Worm (Caenorhabditis elegans) whole organism, L2 larva: Measurements from ENCODE around the gene C10B5.1.

Experiments used
- C34F6.9 ChIP-seq: fragments of 150-350 bp; optimal IDR thresholded peaks from 2 replicates; lab custom pipeline; 2014; ENCODE audit warnings: missing biosample characterization, missing genetic modification characterization
- F13H6.1 ChIP-seq: sonication (generic microtip); optimal IDR thresholded peaks from 2 replicates; lab custom pipeline; 2016; ENCODE audit warnings: missing genetic modification characterization, missing compliant biosample characterization
- ZK546.5 ChIP-seq: sonication (generic microtip); optimal IDR thresholded peaks from 2 replicates; lab custom pipeline; 2017; ENCODE audit warnings: missing biosample characterization, missing genetic modification characterization
- alr-1 ChIP-seq: fragments of 150-350 bp; optimal IDR thresholded peaks from 2 replicates; lab custom pipeline; 2014; ENCODE audit warnings: missing biosample characterization, missing genetic modification characterization
- aly-2 ChIP-seq: fragments of 150-350 bp; optimal IDR thresholded peaks from 2 replicates; lab custom pipeline; 2014; ENCODE audit warnings: missing biosample characterization, missing genetic modification characterization
- ama-1 ChIP-seq: fragments of 150-350 bp; optimal IDR thresholded peaks from 2 replicates; lab custom pipeline; 2018; ENCODE audit warnings: inconsistent platforms
- blmp-1 ChIP-seq: sonication (generic microtip); optimal IDR thresholded peaks from 2 replicates; lab custom pipeline; 2017; ENCODE audit warnings: missing genetic modification characterization, mild to moderate bottlenecking, missing compliant biosample characterization, antibody characterized with exemption, moderate library complexity; ENCODE audit not compliant: insufficient read depth
- ceh-16 ChIP-seq: fragments of 150-350 bp; optimal IDR thresholded peaks from 2 replicates; lab custom pipeline; 2014; ENCODE audit warnings: missing biosample characterization, missing genetic modification characterization
- ceh-82 ChIP-seq: fragments of 150-350 bp; optimal IDR thresholded peaks from 2 replicates; lab custom pipeline; 2014; ENCODE audit warnings: missing biosample characterization, missing genetic modification characterization
- crh-2 ChIP-seq: sonication (generic microtip); optimal IDR thresholded peaks from 2 replicates; lab custom pipeline; 2017; ENCODE audit warnings: missing biosample characterization, missing genetic modification characterization
- dmd-4 ChIP-seq: sonication (generic microtip); optimal IDR thresholded peaks from 2 replicates; lab custom pipeline; 2017; ENCODE audit warnings: missing biosample characterization, missing genetic modification characterization
- elt-1 ChIP-seq: fragments of 150-350 bp; optimal IDR thresholded peaks from 2 replicates; lab custom pipeline; 2014; ENCODE audit warnings: missing biosample characterization, missing genetic modification characterization
- fos-1 ChIP-seq: fragments of 150-350 bp; optimal IDR thresholded peaks from 2 replicates; lab custom pipeline; 2014; ENCODE audit warnings: missing biosample characterization, missing genetic modification characterization
- gmeb-1 ChIP-seq: fragments of 150-350 bp; optimal IDR thresholded peaks from 2 replicates; lab custom pipeline; 2014; ENCODE audit warnings: missing biosample characterization, missing genetic modification characterization
- lin-13 ChIP-seq: fragments of 150-350 bp; optimal IDR thresholded peaks from 2 replicates; lab custom pipeline; 2014; ENCODE audit warnings: missing biosample characterization, missing genetic modification reagents, missing genetic modification characterization
- lsy-2 ChIP-seq, 2 experiments: fragments of 150-350 bp in 1 of 2; sonication (generic microtip) in 1 of 2; optimal IDR thresholded peaks; 2 replicates each; lab custom pipeline; 2014 to 2017; ENCODE audit warnings: missing biosample characterization in 2 of 2, missing genetic modification characterization in 2 of 2
- mbf-1 ChIP-seq: sonication (generic microtip); optimal IDR thresholded peaks from 2 replicates; lab custom pipeline; 2017; ENCODE audit warnings: missing biosample characterization, missing genetic modification characterization
- mdl-1 ChIP-seq, 2 experiments: fragments of 150-350 bp in 1 of 2; sonication (generic microtip) in 1 of 2; optimal IDR thresholded peaks; 2 replicates each; lab custom pipeline; 2017; ENCODE audit warnings: missing biosample characterization in 2 of 2, missing genetic modification characterization in 2 of 2
- nhr-10 ChIP-seq: sonication (generic microtip); optimal IDR thresholded peaks from 2 replicates; lab custom pipeline; 2017; ENCODE audit warnings: missing biosample characterization, missing genetic modification characterization
- nhr-11 ChIP-seq: fragments of 150-350 bp; optimal IDR thresholded peaks from 2 replicates; lab custom pipeline; 2014; ENCODE audit warnings: missing biosample characterization, missing genetic modification characterization
- nhr-12 ChIP-seq: fragments of 150-350 bp; optimal IDR thresholded peaks from 2 replicates; lab custom pipeline; 2014; ENCODE audit warnings: missing biosample characterization, missing genetic modification characterization
- nhr-129 ChIP-seq: fragments of 150-350 bp; optimal IDR thresholded peaks from 2 replicates; lab custom pipeline; 2014; ENCODE audit warnings: missing biosample characterization, missing genetic modification characterization
- nhr-21 ChIP-seq: fragments of 150-350 bp; optimal IDR thresholded peaks from 2 replicates; lab custom pipeline; 2014; ENCODE audit warnings: missing biosample characterization, missing genetic modification characterization
- nhr-23 ChIP-seq: fragments of 150-350 bp; optimal IDR thresholded peaks from 2 replicates; lab custom pipeline; 2014; ENCODE audit warnings: missing biosample characterization, missing genetic modification reagents, missing genetic modification characterization
- nhr-237 ChIP-seq: fragments of 150-350 bp; optimal IDR thresholded peaks from 2 replicates; lab custom pipeline; 2014; ENCODE audit warnings: missing biosample characterization, missing genetic modification characterization
- nhr-25 ChIP-seq: fragments of 150-350 bp; sonication (generic microtip); optimal IDR thresholded peaks from 3 replicates; lab custom pipeline; 2014; ENCODE audit warnings: missing biosample characterization, missing genetic modification characterization
- nhr-6 ChIP-seq: fragments of 150-350 bp; optimal IDR thresholded peaks from 2 replicates; lab custom pipeline; 2014; ENCODE audit warnings: missing biosample characterization, missing genetic modification characterization
- peb-1 ChIP-seq: fragments of 150-350 bp; optimal IDR thresholded peaks from 2 replicates; lab custom pipeline; 2014; ENCODE audit warnings: missing biosample characterization, missing genetic modification characterization
- sem-4 ChIP-seq: fragments of 150-350 bp; optimal IDR thresholded peaks from 2 replicates; lab custom pipeline; 2014; ENCODE audit warnings: missing biosample characterization, missing genetic modification reagents, missing genetic modification characterization
- sma-3 ChIP-seq: sonication (generic microtip); optimal IDR thresholded peaks from 2 replicates; lab custom pipeline; 2016; ENCODE audit warnings: missing genetic modification reagents, missing genetic modification characterization, missing compliant biosample characterization
- sma-9 ChIP-seq, 2 experiments: fragments of 150-350 bp in 1 of 2; sonication (generic microtip) in 1 of 2; optimal IDR thresholded peaks; 2 replicates each; lab custom pipeline; 2014 to 2016; ENCODE audit warnings: missing genetic modification characterization in 2 of 2, mild to moderate bottlenecking in 1 of 2, missing biosample characterization in 1 of 2, missing compliant biosample characterization in 1 of 2, missing genetic modification reagents in 1 of 2, moderate library complexity in 1 of 2
- unc-39 ChIP-seq: fragments of 150-350 bp; optimal IDR thresholded peaks from 2 replicates; lab custom pipeline; 2014; ENCODE audit warnings: missing biosample characterization, missing genetic modification characterization
- unc-55 ChIP-seq: fragments of 150-350 bp; sonication (generic microtip); optimal IDR thresholded peaks from 3 replicates; lab custom pipeline; 2014; ENCODE audit warnings: missing biosample characterization, missing genetic modification reagents, missing genetic modification characterization
- unc-62 ChIP-seq: fragments of 150-350 bp; optimal IDR thresholded peaks from 2 replicates; lab custom pipeline; 2014; ENCODE audit warnings: missing biosample characterization, missing genetic modification reagents, missing genetic modification characterization
- ztf-1 ChIP-seq: fragments of 200-800 bp; sonication (Bioruptor generic); conservative IDR thresholded peaks from 2 replicates; pipeline ENCODE4 v1.3.6; 2022; ENCODE audit warnings: missing genetic modification characterization, missing compliant biosample characterization
- ztf-11 ChIP-seq: sonication (generic microtip); optimal IDR thresholded peaks from 2 replicates; lab custom pipeline; 2017; ENCODE audit warnings: missing biosample characterization, missing genetic modification characterization
- ztf-4 ChIP-seq: fragments of 150-350 bp; optimal IDR thresholded peaks from 2 replicates; lab custom pipeline; 2014; ENCODE audit warnings: missing biosample characterization, missing genetic modification characterization

C10B5.1 gene

ce11 chrV:8606099-8606696 is 25.1 kb downstream of the C10B5.1 start, which contains the start of gene vps-60 (continued):
- peak; percentile 74 to 93 for TF ChIP-seq lsy-2 (tag; optimal IDR thresholded peaks at IDR 0.05; lab: Kevin White, UChicago)
- no peak for TF ChIP-seq nhr-12
- TF ChIP-seq alr-1: no peak
- TF ChIP-seq crh-2: peak; percentile 98
- TF ChIP-seq unc-39 (tag; lab: Kevin White, UChicago): no peak
- no peak for TF ChIP-seq peb-1
- no peak for TF ChIP-seq nhr-23 (tag; lab: Kevin White, UChicago)
- TF ChIP-seq mbf-1 (tag; lab: Kevin White, UChicago): no peak
- TF ChIP-seq F13H6.1 (tag; lab: Kevin White, UChicago): peak; percentile 90
- peak; percentile 27 for TF ChIP-seq ZK546.5 (tag; lab: Kevin White, UChicago)
- TF ChIP-seq C34F6.9 (tag; lab: Kevin White, UChicago): peak; percentile 98
- peak; percentile 20 for TF ChIP-seq nhr-10 (tag; lab: Kevin White, UChicago)

- TF ChIP-seq elt-1 (no peak), nhr-25 (tag; lab: Kevin White, UChicago) (peak; percentile 82), blmp-1 (peak; percentile 22), C34F6.9 (tag; lab: Kevin White, UChicago) (peak; percentile 22), sma-9 (GFP tag; optimal IDR thresholded peaks at IDR 0.05; lab: Kevin White, UChicago) (peak; percentile 67), sma-9 (tag; optimal IDR thresholded peaks at IDR 0.05; lab: Kevin White, UChicago) (no peak), nhr-21 (tag; lab: Kevin White, UChicago) (peak; percentile 49), ztf-4 (peak; percentile 41), aly-2 (tag; lab: Kevin White, UChicago) (no peak), sma-3 (GFP tag; lab: Kevin White, UChicago) (peak; percentile 39), crh-2 (peak; percentile 27), sem-4 (tag; lab: Kevin White, UChicago) (peak; percentile 17), gmeb-1 (peak; percentile 26), nhr-237 (tag; lab: Kevin White, UChicago) (no peak), fos-1 (peak; percentile 50)
These were observed 26.3 kb downstream of the C10B5.1 start, which contains the start of gene smk-1 for ce11 chrV:8607353-8607850. Gene smk-1 (plus strand): TSS chrV:8607800.

- TF ChIP-seq ztf-11 (no peak), ama-1 (lab: Kevin White, UChicago) (no peak), nhr-25 (tag; lab: Kevin White, UChicago) (no peak), peb-1 (no peak), nhr-11 (tag; lab: Kevin White, UChicago) (no peak), unc-55 (GFP tag; lab: Kevin White, UChicago) (no peak), nhr-6 (tag; lab: Kevin White, UChicago) (no peak), C34F6.9 (tag; lab: Kevin White, UChicago) (no peak), mbf-1 (tag; lab: Kevin White, UChicago) (no peak), sma-3 (GFP tag; lab: Kevin White, UChicago) (no peak)
These were observed 27.4 kb downstream of the C10B5.1 start for ce11 chrV:8608483-8608882.

- peak; percentile 45 for TF ChIP-seq nhr-129 (tag; lab: Kevin White, UChicago)
- TF ChIP-seq gmeb-1: no peak
- TF ChIP-seq ztf-1: no peak
- TF ChIP-seq nhr-21 (tag; lab: Kevin White, UChicago): peak; percentile 50
- TF ChIP-seq nhr-237 (tag; lab: Kevin White, UChicago): no peak
- TF ChIP-seq lin-13: no peak
- TF ChIP-seq ceh-16 (tag; lab: Kevin White, UChicago): no peak
- no peak for TF ChIP-seq alr-1
- TF ChIP-seq unc-55 (GFP tag; lab: Kevin White, UChicago): peak; percentile 17
- no peak for TF ChIP-seq nhr-12
- TF ChIP-seq F13H6.1 (tag; lab: Kevin White, UChicago): peak; percentile 10
- no peak for TF ChIP-seq ceh-82 (tag; lab: Kevin White, UChicago)
- TF ChIP-seq fos-1: peak; percentile 7
- TF ChIP-seq ama-1 (lab: Kevin White, UChicago): no peak
- TF ChIP-seq dmd-4: no peak
- no peak for TF ChIP-seq ztf-4
- no peak for TF ChIP-seq elt-1
- no peak for TF ChIP-seq aly-2 (tag; lab: Kevin White, UChicago)
- TF ChIP-seq unc-62: no peak
- peak in 1 of 2 experiments; percentile 16 for TF ChIP-seq mdl-1 (tag; optimal IDR thresholded peaks at IDR 0.05; lab: Kevin White, UChicago)
These were observed 28.9 kb downstream of the C10B5.1 start for ce11 chrV:8609776-8610529.
